Fruit fly (Drosophila melanogaster) whole organism, prepupa: Measurements from ENCODE around the gene CG13252.
A peak's percentile ranks its signal among the peaks of the same experiment; 100 is the strongest.

ENCODE experiments used
- Blimp-1 ChIP-seq: fragments of 200-800 bp; sonication (Bioruptor generic); optimal IDR thresholded peaks from 3 replicates; lab custom pipeline; 2017; ENCODE audit warnings: missing biosample characterization, missing genetic modification characterization, mild to moderate bottlenecking, moderate library complexity, missing genetic modification reagents
- CG10669 ChIP-seq: fragments of 200-800 bp; sonication (Bioruptor generic); optimal IDR thresholded peaks from 3 replicates; lab custom pipeline; 2018; ENCODE audit warnings: missing biosample characterization, mild to moderate bottlenecking, missing genetic modification characterization, moderate library complexity
- CG11294 ChIP-seq: fragments of 200-800 bp; sonication (Bioruptor generic); IDR thresholded peaks from 2 replicates; pipeline ENCODE4 v1.3.6; 2022; ENCODE audit warnings: missing biosample characterization, missing genetic modification characterization
- CG11762 ChIP-seq: fragments of 200-800 bp; sonication (Bioruptor generic); optimal IDR thresholded peaks from 3 replicates; lab custom pipeline; 2016; ENCODE audit warnings: missing biosample characterization, missing genetic modification characterization; ENCODE audit not compliant: insufficient read depth
- CG11902 ChIP-seq: fragments of 200-800 bp; sonication (Bioruptor generic); optimal IDR thresholded peaks from 3 replicates; lab custom pipeline; 2016; ENCODE audit warnings: missing biosample characterization, missing genetic modification characterization
- CG15336 ChIP-seq: fragments of 200-800 bp; sonication (Bioruptor generic); IDR thresholded peaks from 2 replicates; pipeline ENCODE4 v1.3.6; 2022; ENCODE audit warnings: missing biosample characterization, missing genetic modification characterization
- CG16779 ChIP-seq: fragments of 200-800 bp; sonication (Bioruptor generic); optimal IDR thresholded peaks from 3 replicates; lab custom pipeline; 2017; ENCODE audit warnings: missing biosample characterization, mild to moderate bottlenecking, missing genetic modification characterization
- CG3032 ChIP-seq: fragments of 200-800 bp; optimal IDR thresholded peaks from 2 replicates; lab custom pipeline; 2019; ENCODE audit warnings: missing biosample characterization, mild to moderate bottlenecking, missing genetic modification characterization, moderate library complexity
- CG31627 ChIP-seq: fragments of 200-800 bp; sonication (Bioruptor generic); optimal IDR thresholded peaks from 3 replicates; lab custom pipeline; 2016; ENCODE audit warnings: missing biosample characterization, missing genetic modification characterization
- CG32006 ChIP-seq: fragments of 200-800 bp; sonication (Bioruptor generic); optimal IDR thresholded peaks from 3 replicates; lab custom pipeline; 2017; ENCODE audit warnings: missing biosample characterization, mild to moderate bottlenecking, missing genetic modification characterization
- CG34406 ChIP-seq: fragments of 200-800 bp; sonication (Bioruptor generic); optimal IDR thresholded peaks from 3 replicates; lab custom pipeline; 2016; ENCODE audit warnings: missing biosample characterization, missing genetic modification characterization
- CG3919 ChIP-seq: fragments of 200-800 bp; sonication (Bioruptor generic); optimal IDR thresholded peaks from 3 replicates; lab custom pipeline; 2016; ENCODE audit warnings: missing biosample characterization, missing genetic modification characterization
- CG4318 ChIP-seq: fragments of 200-800 bp; sonication (Bioruptor generic); optimal IDR thresholded peaks from 3 replicates; lab custom pipeline; 2017; ENCODE audit warnings: missing biosample characterization, mild to moderate bottlenecking, missing genetic modification characterization
- CG6163 ChIP-seq: fragments of 200-800 bp; sonication (Bioruptor generic); IDR thresholded peaks from 3 replicates; pipeline ENCODE4 v1.3.6; 2022; ENCODE audit warnings: missing biosample characterization, missing genetic modification characterization
- CG6276 ChIP-seq: fragments of 200-800 bp; sonication (Bioruptor generic); optimal IDR thresholded peaks from 2 replicates; lab custom pipeline; 2017; ENCODE audit warnings: missing biosample characterization, mild to moderate bottlenecking, missing genetic modification characterization
- CG6792 ChIP-seq: fragments of 200-800 bp; sonication (Bioruptor generic); optimal IDR thresholded peaks from 3 replicates; lab custom pipeline; 2016; ENCODE audit warnings: missing biosample characterization, missing genetic modification characterization
- CG6808 ChIP-seq: fragments of 200-800 bp; sonication (Bioruptor generic); optimal IDR thresholded peaks from 3 replicates; lab custom pipeline; 2017; ENCODE audit warnings: missing biosample characterization, missing genetic modification characterization, mild to moderate bottlenecking, moderate library complexity, missing genetic modification reagents
- CG8119 ChIP-seq: fragments of 200-800 bp; sonication (Bioruptor generic); IDR thresholded peaks from 3 replicates; pipeline ENCODE4 v1.3.6; 2022; ENCODE audit warnings: missing biosample characterization, missing genetic modification characterization
- CG8319 ChIP-seq: fragments of 200-800 bp; sonication (Bioruptor generic); optimal IDR thresholded peaks from 3 replicates; lab custom pipeline; 2016; ENCODE audit warnings: missing biosample characterization, missing genetic modification characterization
- CG8632 ChIP-seq: fragments of 200-800 bp; sonication (Bioruptor generic); optimal IDR thresholded peaks from 3 replicates; lab custom pipeline; 2016; ENCODE audit warnings: missing biosample characterization, missing genetic modification characterization
- Eip75B ChIP-seq: fragments of 200-800 bp; sonication (Bioruptor generic); optimal IDR thresholded peaks from 3 replicates; lab custom pipeline; 2016; ENCODE audit warnings: missing biosample characterization, missing genetic modification characterization
- Eip78C ChIP-seq: fragments of 200-800 bp; sonication (Bioruptor generic); peaks from one replicate; lab custom pipeline; 2016; ENCODE audit warnings: missing biosample characterization, missing genetic modification characterization
- Eip93F ChIP-seq: fragments of 200-800 bp; sonication (Bioruptor generic); optimal IDR thresholded peaks from 2 replicates; lab custom pipeline; 2016; ENCODE audit warnings: missing biosample characterization, mild to moderate bottlenecking, missing genetic modification characterization
- Ets21C ChIP-seq: fragments of 200-800 bp; sonication (Bioruptor generic); optimal IDR thresholded peaks from 3 replicates; lab custom pipeline; 2016; ENCODE audit warnings: missing biosample characterization, missing genetic modification characterization
- Ets96B ChIP-seq: fragments of 200-800 bp; optimal IDR thresholded peaks from 2 replicates; lab custom pipeline; 2019; ENCODE audit warnings: missing biosample characterization, mild to moderate bottlenecking, missing genetic modification characterization, moderate library complexity
- Gug ChIP-seq: fragments of 200-800 bp; sonication (Bioruptor generic); IDR thresholded peaks from 2 replicates; pipeline ENCODE4 v1.3.6; 2022; ENCODE audit warnings: missing biosample characterization, missing genetic modification characterization
- Hr38 ChIP-seq: sonication (Bioruptor generic); optimal IDR thresholded peaks from 2 replicates; lab custom pipeline; 2016; ENCODE audit warnings: missing biosample characterization, missing genetic modification characterization
- Lpt ChIP-seq: fragments of 200-800 bp; sonication (Bioruptor generic); optimal IDR thresholded peaks from 3 replicates; lab custom pipeline; 2016; ENCODE audit warnings: missing biosample characterization, missing genetic modification characterization
- Met ChIP-seq: fragments of 200-800 bp; sonication (Bioruptor generic); optimal IDR thresholded peaks from 3 replicates; lab custom pipeline; 2016; ENCODE audit warnings: missing biosample characterization, missing genetic modification characterization
- OdsH ChIP-seq: fragments of 200-800 bp; sonication (Bioruptor generic); optimal IDR thresholded peaks from 3 replicates; lab custom pipeline; 2016; ENCODE audit warnings: missing biosample characterization, missing genetic modification characterization
- Smox ChIP-seq: fragments of 200-800 bp; sonication (Bioruptor generic); optimal IDR thresholded peaks from 3 replicates; lab custom pipeline; 2016; ENCODE audit warnings: missing biosample characterization, missing genetic modification characterization
- Sox14 ChIP-seq: fragments of 200-800 bp; sonication (Bioruptor generic); optimal IDR thresholded peaks from 3 replicates; lab custom pipeline; 2016; ENCODE audit warnings: missing biosample characterization, missing genetic modification characterization
- achi ChIP-seq: fragments of 200-800 bp; sonication (Bioruptor generic); optimal IDR thresholded peaks from 3 replicates; lab custom pipeline; 2016; ENCODE audit warnings: missing biosample characterization, missing genetic modification characterization
- acj6 ChIP-seq: fragments of 200-800 bp; sonication (Bioruptor generic); optimal IDR thresholded peaks from 3 replicates; lab custom pipeline; 2016; ENCODE audit warnings: missing biosample characterization, missing genetic modification characterization
- dac ChIP-seq: fragments of 200-800 bp; sonication (Bioruptor generic); optimal IDR thresholded peaks from 2 replicates; lab custom pipeline; 2017; ENCODE audit warnings: missing biosample characterization, mild to moderate bottlenecking, missing genetic modification characterization
- dsx ChIP-seq: fragments of 200-800 bp; optimal IDR thresholded peaks from 3 replicates; lab custom pipeline; 2019; ENCODE audit warnings: missing biosample characterization, mild to moderate bottlenecking, missing genetic modification characterization, moderate library complexity; ENCODE audit not compliant: poor library complexity, severe bottlenecking
- eg ChIP-seq: fragments of 200-800 bp; sonication (Bioruptor generic); IDR thresholded peaks from 3 replicates; pipeline ENCODE4 v1.3.6; 2022; ENCODE audit warnings: missing biosample characterization, missing genetic modification characterization
- esn ChIP-seq: fragments of 200-800 bp; sonication (Bioruptor generic); optimal IDR thresholded peaks from 2 replicates; lab custom pipeline; 2016; ENCODE audit warnings: missing biosample characterization, mild to moderate bottlenecking, missing genetic modification characterization, moderate library complexity
- fd59A ChIP-seq: fragments of 200-800 bp; sonication (Bioruptor generic); optimal IDR thresholded peaks from 2 replicates; lab custom pipeline; 2017; ENCODE audit warnings: missing biosample characterization, mild to moderate bottlenecking, missing genetic modification characterization, missing genetic modification reagents
- fd85E ChIP-seq: fragments of 200-800 bp; sonication (Bioruptor generic); optimal IDR thresholded peaks from 3 replicates; lab custom pipeline; 2016; ENCODE audit warnings: missing biosample characterization, missing genetic modification characterization
- fkh ChIP-seq: fragments of 200-800 bp; sonication (Bioruptor generic); optimal IDR thresholded peaks from 3 replicates; lab custom pipeline; 2017; ENCODE audit warnings: missing biosample characterization, mild to moderate bottlenecking, missing genetic modification characterization, moderate library complexity
- lz ChIP-seq: fragments of 200-800 bp; sonication (Bioruptor generic); optimal IDR thresholded peaks from 3 replicates; lab custom pipeline; 2016; ENCODE audit warnings: missing biosample characterization, missing genetic modification characterization
- net ChIP-seq: fragments of 200-800 bp; sonication (Bioruptor generic); optimal IDR thresholded peaks from 3 replicates; lab custom pipeline; 2016; ENCODE audit warnings: missing biosample characterization, missing genetic modification characterization
- spab ChIP-seq: fragments of 200-800 bp; sonication (Bioruptor generic); optimal IDR thresholded peaks from 2 replicates; lab custom pipeline; 2017; ENCODE audit warnings: missing biosample characterization, mild to moderate bottlenecking, missing genetic modification characterization, missing genetic modification reagents
- ss ChIP-seq, 2 experiments: fragments of 200-800 bp; sonication (Bioruptor generic); optimal IDR thresholded peaks; 2 replicates in 1 of 2; 3 replicates in 1 of 2; lab custom pipeline; 2017 to 2018; ENCODE audit warnings: mild to moderate bottlenecking in 2 of 2, missing biosample characterization in 2 of 2, missing genetic modification characterization in 2 of 2, moderate library complexity in 1 of 2
- svp ChIP-seq: fragments of 200-800 bp; sonication (Bioruptor generic); peaks from one replicate; lab custom pipeline; 2016; ENCODE audit warnings: missing biosample characterization, missing genetic modification characterization
- topi ChIP-seq: fragments of 200-800 bp; sonication (Bioruptor generic); optimal IDR thresholded peaks from 3 replicates; lab custom pipeline; 2016; ENCODE audit warnings: missing biosample characterization, missing genetic modification characterization
- vri ChIP-seq: fragments of 200-800 bp; sonication (Bioruptor generic); optimal IDR thresholded peaks from 3 replicates; lab custom pipeline; 2016; ENCODE audit warnings: missing biosample characterization, mild to moderate bottlenecking, missing genetic modification characterization

The CG13252 gene

dm6 chr3L:20685079-20685478 is 45.3 kb upstream of the CG13252 start:
- TF ChIP-seq CG8319 (GFP tag; lab: Kevin White, UChicago) (no peak), Eip78C (GFP tag; lab: Kevin White, UChicago) (peak; percentile 60), CG3032 (tag; lab: Kevin White, UChicago) (no peak), ss (GFP tag; optimal IDR thresholded peaks at IDR 0.05; lab: Kevin White, UChicago) (no peak), Blimp-1 (GFP tag; lab: Kevin White, UChicago) (no peak), eg (GFP tag; lab: Robert Waterston, UW) (no peak), svp (GFP tag; lab: Kevin White, UChicago) (peak; percentile 40), Eip93F (GFP tag; lab: Kevin White, UChicago) (no peak), esn (GFP tag; lab: Kevin White, UChicago) (no peak), CG4318 (GFP tag; lab: Kevin White, UChicago) (no peak), CG8632 (GFP tag; lab: Kevin White, UChicago) (no peak)
- TF ChIP-seq, all 60 proteins: peak for 2

DNA sequence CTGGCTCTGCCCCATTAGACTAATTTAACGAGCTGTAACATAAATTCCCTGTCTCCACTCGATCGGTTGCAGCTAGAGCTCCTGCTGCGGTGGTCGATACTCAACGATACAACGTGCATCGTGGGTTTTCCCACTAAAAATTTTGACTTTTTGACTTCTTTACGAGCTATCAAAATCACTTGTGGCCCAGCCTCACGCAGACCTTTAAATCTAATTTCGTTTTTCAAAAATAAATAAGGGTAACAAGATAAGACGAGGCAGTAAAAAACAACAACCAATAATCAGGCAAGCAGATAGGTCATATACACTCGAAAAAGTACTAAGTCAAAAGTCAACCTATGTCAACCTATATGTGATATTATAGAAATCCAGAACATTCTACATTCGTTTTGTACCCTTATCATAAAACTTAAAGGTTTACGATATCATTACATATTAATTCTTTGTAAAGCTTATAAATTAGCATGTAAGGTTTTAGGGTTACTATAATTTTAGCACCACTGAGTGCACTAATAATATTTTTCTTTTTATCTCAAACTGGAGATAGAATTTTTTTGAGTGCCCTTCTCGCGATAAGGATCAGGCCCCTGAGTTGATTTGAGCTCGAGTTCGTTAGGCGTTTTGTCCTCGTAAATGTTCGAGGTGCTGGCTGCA is 43.1 kb upstream of the CG13252 start:
- TF ChIP-seq net (GFP tag; lab: Kevin White, UChicago) = no peak
- no peak for TF ChIP-seq fkh
- no peak for TF ChIP-seq CG34406 (GFP tag; lab: Kevin White, UChicago)
- no peak for TF ChIP-seq CG4318 (GFP tag; lab: Kevin White, UChicago)
- no peak for TF ChIP-seq CG16779
- no peak for TF ChIP-seq dsx (GFP tag; lab: Kevin White, UChicago)
- no peak for TF ChIP-seq CG6792 (GFP tag; lab: Kevin White, UChicago)
- TF ChIP-seq CG10669 = no peak
- no peak for TF ChIP-seq CG6808
- no peak for TF ChIP-seq CG8319 (GFP tag; lab: Kevin White, UChicago)
- no peak for TF ChIP-seq vri (GFP tag; lab: Kevin White, UChicago)
- TF ChIP-seq dac = no peak
- peak; percentile 5 for TF ChIP-seq Sox14
- TF ChIP-seq Gug (GFP tag; lab: Robert Waterston, UW) = no peak
- TF ChIP-seq eg (GFP tag; lab: Robert Waterston, UW) = no peak
- no peak for TF ChIP-seq CG15336 (GFP tag; lab: Robert Waterston, UW)
- no peak for TF ChIP-seq CG3919
- peak; percentile 24 for TF ChIP-seq Smox (GFP tag; lab: Kevin White, UChicago)
- TF ChIP-seq topi (GFP tag; lab: Kevin White, UChicago) = peak; percentile 32
- TF ChIP-seq Ets21C = no peak
- peak; percentile 31 for TF ChIP-seq esn (GFP tag; lab: Kevin White, UChicago)
- TF ChIP-seq Eip78C (GFP tag; lab: Kevin White, UChicago) = peak; percentile 29
- peak; percentile 7 for TF ChIP-seq Ets96B
- no peak for TF ChIP-seq CG8119
- no peak for TF ChIP-seq CG11294 (GFP tag; lab: Robert Waterston, UW)
- TF ChIP-seq Met (GFP tag; lab: Kevin White, UChicago) = peak; percentile 30
- TF ChIP-seq Eip75B (GFP tag; lab: Kevin White, UChicago) = no peak
- no peak for TF ChIP-seq Hr38
- TF ChIP-seq spab (GFP tag; lab: Kevin White, UChicago) = no peak
- TF ChIP-seq acj6 (GFP tag; lab: Kevin White, UChicago) = no peak
- TF ChIP-seq Blimp-1 (GFP tag; lab: Kevin White, UChicago) = no peak
- TF ChIP-seq CG8632 (GFP tag; lab: Kevin White, UChicago) = no peak
- TF ChIP-seq CG6276 (GFP tag; lab: Kevin White, UChicago) = no peak
- TF ChIP-seq Lpt = no peak
- TF ChIP-seq CG31627 (GFP tag; lab: Kevin White, UChicago) = peak; percentile 28
- TF ChIP-seq fd59A = no peak
- no peak for TF ChIP-seq fd85E (GFP tag; lab: Kevin White, UChicago)
- no peak for TF ChIP-seq CG32006 (GFP tag; lab: Kevin White, UChicago)
- no peak for TF ChIP-seq CG11902 (GFP tag; lab: Kevin White, UChicago)
- TF ChIP-seq CG11762 = no peak
- peak; percentile 18 for TF ChIP-seq lz
- peak; percentile 1 for TF ChIP-seq achi
- TF ChIP-seq OdsH (GFP tag; lab: Kevin White, UChicago) = no peak
- TF ChIP-seq CG6163 (GFP tag; lab: Robert Waterston, UW) = no peak
- no peak for TF ChIP-seq ss (GFP tag; optimal IDR thresholded peaks at IDR 0.05; lab: Kevin White, UChicago)
